Fruit fly (Drosophila melanogaster): Measurements from ENCODE around the gene Cds.

The Cds gene

dm6 chr3L:8153206-8153996 is 25.8 kb downstream of the Cds start (continued):
- TF ChIP-seq CG12391 (tag; optimal IDR thresholded peaks at IDR 0.05) (peak; percentile 49), CG17328 (GFP tag; IDR thresholded peaks at IDR 0.05) (peak; percentile 63), CG13624 (GFP tag; optimal IDR thresholded peaks at IDR 0.05) (no peak), Ptx1 (GFP tag; IDR thresholded peaks at IDR 0.05) (peak; percentile 68), Scr (GFP tag; IDR thresholded peaks at IDR 0.05; ENCODE audit: partially characterized antibody) (no peak), Gug (GFP tag; IDR thresholded peaks at IDR 0.05) (0 out of 4 replicates have a peak, but pooled peaks have one; percentile 10), Awh (GFP tag; IDR thresholded peaks at IDR 0.05) (peak; percentile 47; the same call in 1 of the 2 replicates), Gsc (GFP tag; IDR thresholded peaks at IDR 0.05) (peak; percentile 46; the same call in 1 of the 2 replicates), trem (tag; optimal IDR thresholded peaks at IDR 0.05) (no peak), CG16863 (GFP tag; optimal IDR thresholded peaks at IDR 0.05) (peak; percentile 37), pb (GFP tag; optimal IDR thresholded peaks at IDR 0.05) (no peak), CG5180 (GFP tag; optimal IDR thresholded peaks at IDR 0.05) (peak; percentile 49), Mad (GFP tag; optimal IDR thresholded peaks at IDR 0.05) (peak; percentile 42), hbn (GFP tag; IDR thresholded peaks at IDR 0.05; ENCODE audit: partially characterized antibody) (no peak), CG4424 (GFP tag; optimal IDR thresholded peaks at IDR 0.05) (peak; percentile 61), CG11504 (tag; optimal IDR thresholded peaks at IDR 0.05) (peak; percentile 80), CG34422 (GFP tag; IDR thresholded peaks at IDR 0.05) (peak; percentile 70; the same call in 2 of the 3 replicates), CG6813 (GFP tag; optimal IDR thresholded peaks at IDR 0.05) (peak; percentile 41), sens-2 (GFP tag; IDR thresholded peaks at IDR 0.05) (no peak), croc (GFP tag; conservative IDR thresholded peaks at IDR 0.05) (peak; percentile 36; the same call in 2 of the 3 replicates), CG13775 (GFP tag; optimal IDR thresholded peaks at IDR 0.05) (peak; percentile 2), zfh1 (GFP tag; IDR thresholded peaks at IDR 0.05) (peak; percentile 44; the same call in 1 of the 3 replicates), NC2β (GFP tag; optimal IDR thresholded peaks at IDR 0.05) (peak; percentile 10), ken (GFP tag; IDR thresholded peaks at IDR 0.05) (peak; percentile 67), CG11695 (GFP tag; IDR thresholded peaks at IDR 0.05) (0 out of 3 replicates have a peak, but pooled peaks have one; percentile 45), gfzf (GFP tag; optimal IDR thresholded peaks at IDR 0.05) (no peak), CG34376 (GFP tag; optimal IDR thresholded peaks at IDR 0.05) (no peak), Antp (GFP tag; optimal IDR thresholded peaks at IDR 0.05) (peak; percentile 32), CG4328 (GFP tag; optimal IDR thresholded peaks at IDR 0.05) (peak; percentile 18), CG1529 (GFP tag; optimal IDR thresholded peaks at IDR 0.05) (peak; percentile 51), ase (GFP tag; IDR thresholded peaks at IDR 0.05) (peak; percentile 60; the same call in 1 of the 3 replicates), Sox100B (GFP tag; optimal IDR thresholded peaks at IDR 0.05) (peak; percentile 60), dm (GFP tag; optimal IDR thresholded peaks at IDR 0.05) (no peak), nau (GFP tag; optimal IDR thresholded peaks at IDR 0.05) (peak; percentile 62), Deaf1 (tag; optimal IDR thresholded peaks at IDR 0.05) (no peak), Hey (tag; optimal IDR thresholded peaks at IDR 0.05) (no peak), sc (optimal IDR thresholded peaks at IDR 0.05) (no peak), sc (GFP tag; optimal IDR thresholded peaks at IDR 0.05) (peak; percentile 1), zen (tag; optimal IDR thresholded peaks at IDR 0.05) (no peak), ssp (GFP tag; IDR thresholded peaks at IDR 0.05) (peak; percentile 33; the same call in 1 of the 2 replicates), wor (GFP tag; IDR thresholded peaks at IDR 0.05) (peak; percentile 39; the same call in 1 of the 2 replicates), CG30403 (GFP tag; optimal IDR thresholded peaks at IDR 0.05) (peak; percentile 46), CG32532 (GFP tag; IDR thresholded peaks at IDR 0.05) (no peak), CG14667 (GFP tag; IDR thresholded peaks at IDR 0.05) (no peak), maf-S (GFP tag; optimal IDR thresholded peaks at IDR 0.05) (no peak), caup (GFP tag; optimal IDR thresholded peaks at IDR 0.05; ENCODE audit: severe bottlenecking) (no peak), Chrac-16 (GFP tag; optimal IDR thresholded peaks at IDR 0.05) (peak; percentile 4), Fer1 (GFP tag; optimal IDR thresholded peaks at IDR 0.05) (peak; percentile 48), mam (GFP tag; optimal IDR thresholded peaks at IDR 0.05) (peak; percentile 18)
